Fruit fly (Drosophila melanogaster): ENCODE measurements around the gene p38c.

The p38c gene

DNA sequence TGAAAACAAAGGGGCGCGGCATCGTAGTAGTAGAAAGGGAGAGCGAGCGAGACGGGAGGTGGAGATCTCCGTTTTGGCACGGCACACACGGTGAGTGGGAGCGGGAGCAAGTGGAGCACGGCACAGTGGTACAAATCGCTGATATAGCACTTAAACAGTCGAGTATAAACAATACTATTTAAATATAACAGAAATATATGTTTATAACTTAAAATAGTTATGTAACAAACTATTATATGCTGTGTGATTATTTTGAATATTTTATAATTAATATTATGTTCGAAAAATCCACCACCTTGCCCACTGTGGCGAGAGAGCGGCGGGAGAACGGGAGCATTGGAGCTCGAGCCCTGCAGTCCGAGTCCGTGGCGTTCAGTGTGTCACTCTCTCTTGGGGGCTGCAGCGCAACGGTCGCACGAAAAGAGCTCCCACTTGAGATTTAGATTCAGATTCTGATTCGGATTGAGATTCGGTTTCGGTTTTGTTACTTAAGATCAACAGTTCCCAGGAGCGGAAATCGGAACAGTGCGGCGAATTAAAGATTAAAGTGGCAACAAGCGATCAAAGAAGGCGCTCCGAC lies 8.9 kb downstream of the p38c start, which contains the start of gene Kal1 (continued):
- TF ChIP-seq HmgZ (tag; optimal IDR thresholded peaks at IDR 0.05) (peak; percentile 81), Rfx (GFP tag; IDR thresholded peaks at IDR 0.05) (peak; percentile 80), CG7786 (GFP tag; optimal IDR thresholded peaks at IDR 0.05) (no peak), croc (GFP tag; conservative IDR thresholded peaks at IDR 0.05) (peak; percentile 90), Xrp1 (GFP tag; IDR thresholded peaks at IDR 0.05) (peak; percentile 97), Sox102F (GFP tag; optimal IDR thresholded peaks at IDR 0.05) (peak; percentile 96), Dbx (GFP tag; IDR thresholded peaks at IDR 0.05) (peak; percentile 71), CG9797 (GFP tag; optimal IDR thresholded peaks at IDR 0.05) (peak; percentile 46), Elba2 (GFP tag; optimal IDR thresholded peaks at IDR 0.05) (no peak), Opbp (GFP tag; IDR thresholded peaks at IDR 0.05; ENCODE audit: partially characterized antibody) (no peak), CG17802 (tag; optimal IDR thresholded peaks at IDR 0.05) (peak; percentile 65), lola (GFP tag; optimal IDR thresholded peaks at IDR 0.05) (peak in 1 of 3 experiments; percentile 90), gce (GFP tag; IDR thresholded peaks at IDR 0.05) (peak; percentile 86), Blimp-1 (GFP tag; optimal IDR thresholded peaks at IDR 0.05) (peak; percentile 96), CG8944 (GFP tag; optimal IDR thresholded peaks at IDR 0.05) (no peak), Fer1 (GFP tag; optimal IDR thresholded peaks at IDR 0.05) (peak; percentile 93), sisA (GFP tag; IDR thresholded peaks at IDR 0.05) (peak; percentile 90), lilli (GFP tag; optimal IDR thresholded peaks at IDR 0.05) (peak; percentile 52), CG18476 (GFP tag; optimal IDR thresholded peaks at IDR 0.05) (peak; percentile 65), CG11085 (GFP tag; IDR thresholded peaks at IDR 0.05) (0 out of 2 replicates have a peak, but pooled peaks have one; percentile 39), Gug (GFP tag; IDR thresholded peaks at IDR 0.05) (peak; percentile 70; the same call in 2 of the 4 replicates), CG1832 (GFP tag; optimal IDR thresholded peaks at IDR 0.05) (peak; percentile 9), Dip2 (GFP tag; IDR thresholded peaks at IDR 0.05) (peak; percentile 54; the same call in 1 of the 2 replicates), CG15601 (tag; optimal IDR thresholded peaks at IDR 0.05) (peak; percentile 94), Bgb (GFP tag; IDR thresholded peaks at IDR 0.05; ENCODE audit: partially characterized antibody) (no peak), CG1647 (GFP tag; optimal IDR thresholded peaks at IDR 0.05) (no peak), CG18599 (GFP tag; optimal IDR thresholded peaks at IDR 0.05) (peak; percentile 92), danr (GFP tag; IDR thresholded peaks at IDR 0.05) (peak; percentile 84), Hr78 (GFP tag; optimal IDR thresholded peaks at IDR 0.05) (peak in 1 of 2 experiments; percentile 82), stc (GFP tag; IDR thresholded peaks at IDR 0.05) (peak; percentile 95), CG8924 (tag; optimal IDR thresholded peaks at IDR 0.05) (peak; percentile 95), CG3163 (GFP tag; optimal IDR thresholded peaks at IDR 0.05) (no peak), CG32532 (GFP tag; IDR thresholded peaks at IDR 0.05) (peak; percentile 87), CG18764 (GFP tag; optimal IDR thresholded peaks at IDR 0.05) (peak; percentile 81), CG3995 (GFP tag; optimal IDR thresholded peaks at IDR 0.05) (peak; percentile 25), Lim3 (GFP tag; IDR thresholded peaks at IDR 0.05) (peak; percentile 62), GATAe (GFP tag; conservative IDR thresholded peaks at IDR 0.05) (0 out of 2 replicates have a peak, but pooled peaks have one; percentile 20), chn (GFP tag; optimal IDR thresholded peaks at IDR 0.05) (peak; percentile 49), CG10209 (GFP tag; optimal IDR thresholded peaks at IDR 0.05) (peak; percentile 91), CG17568 (GFP tag; optimal IDR thresholded peaks at IDR 0.05) (peak; percentile 89), lab (GFP tag; optimal IDR thresholded peaks at IDR 0.05) (peak; percentile 96), CG15073 (GFP tag; optimal IDR thresholded peaks at IDR 0.05) (no peak), repo (GFP tag; optimal IDR thresholded peaks at IDR 0.05) (no peak), Adf1 (GFP tag; IDR thresholded peaks at IDR 0.05) (peak; percentile 39), hth (optimal IDR thresholded peaks at IDR 0.05) (no peak), Hey (tag; optimal IDR thresholded peaks at IDR 0.05) (no peak), fd3F (GFP tag; optimal IDR thresholded peaks at IDR 0.05) (peak; percentile 80), CHES-1-like (GFP tag; optimal IDR thresholded peaks at IDR 0.05) (no peak), CG13624 (GFP tag; optimal IDR thresholded peaks at IDR 0.05) (no peak), CG4617 (GFP tag; optimal IDR thresholded peaks at IDR 0.05; ENCODE audit: borderline replicate concordance) (peak; percentile 65)

All from whole organism, embryonic.